Worm (Caenorhabditis elegans) whole organism, L1 larva: Measurements from ENCODE around the gene tag-120.
A peak's percentile ranks its signal among the peaks of the same experiment; 100 is the strongest.

Experiments
- C34B4.2 ChIP-seq: sonication (generic microtip); optimal IDR thresholded peaks from 2 replicates; lab custom pipeline; 2017; ENCODE audit warnings: mild to moderate bottlenecking, missing genetic modification characterization, missing compliant biosample characterization
- Y116A8C.19 ChIP-seq: sonication (generic microtip); optimal IDR thresholded peaks from 2 replicates; lab custom pipeline; 2016; ENCODE audit warnings: missing compliant biosample characterization, missing genetic modification characterization, borderline replicate concordance
- alr-1 ChIP-seq: fragments of 200-800 bp; sonication (Bioruptor generic); optimal IDR thresholded peaks from 2 replicates; lab custom pipeline; 2018; ENCODE audit warnings: borderline replicate concordance, mild to moderate bottlenecking, missing genetic modification characterization, missing compliant biosample characterization
- ceh-82 ChIP-seq, 3 experiments: fragments of 150-350 bp in 1 of 3; sonication (generic microtip) in 2 of 3; optimal IDR thresholded peaks; 2 replicates each; lab custom pipeline; 2014 to 2017; ENCODE audit warnings: missing biosample characterization in 3 of 3, missing genetic modification characterization in 3 of 3
- ces-1 ChIP-seq: fragments of 150-350 bp; optimal IDR thresholded peaks from 2 replicates; lab custom pipeline; 2014; ENCODE audit warnings: missing biosample characterization, missing genetic modification reagents, missing genetic modification characterization
- dpl-1 ChIP-seq, 3 experiments: fragments of 150-350 bp in 2 of 3; sonication (generic microtip) in 1 of 3; optimal IDR thresholded peaks; 2 replicates each; lab custom pipeline; 2014 to 2017; ENCODE audit warnings: missing biosample characterization in 3 of 3, missing genetic modification characterization in 3 of 3, missing genetic modification reagents in 3 of 3
- efl-1 ChIP-seq, 4 experiments: fragments of 150-350 bp; optimal IDR thresholded peaks in 3 of 4; peaks in 1 of 4; 1 replicate in 1 of 4; 2 replicates in 3 of 4; lab custom pipeline; 2014; ENCODE audit warnings: missing biosample characterization in 2 of 4, missing genetic modification characterization in 2 of 4, missing genetic modification reagents in 2 of 4
- elt-2 ChIP-seq: sonication (generic microtip); optimal IDR thresholded peaks from 2 replicates; lab custom pipeline; 2016; ENCODE audit warnings: missing genetic modification characterization, mild to moderate bottlenecking, inconsistent platforms, missing compliant biosample characterization, missing genetic modification reagents
- hlh-17 ChIP-seq: fragments of 200-800 bp; sonication (Bioruptor generic); optimal IDR thresholded peaks from 2 replicates; lab custom pipeline; 2018; ENCODE audit warnings: missing genetic modification characterization, mild to moderate bottlenecking, missing compliant biosample characterization, moderate library complexity, borderline replicate concordance
- jun-1 ChIP-seq: fragments of 150-350 bp; optimal IDR thresholded peaks from 2 replicates; lab custom pipeline; 2014; ENCODE audit warnings: missing biosample characterization, missing genetic modification reagents, missing genetic modification characterization
- lin-14 ChIP-seq: fragments of 200-800 bp; sonication (Bioruptor generic); optimal IDR thresholded peaks from 2 replicates; lab custom pipeline; 2018; ENCODE audit warnings: mild to moderate bottlenecking, missing genetic modification characterization, moderate library complexity, missing compliant biosample characterization
- lin-15B ChIP-seq: fragments of 150-350 bp; sonication (generic microtip); optimal IDR thresholded peaks from 3 replicates; lab custom pipeline; 2014; ENCODE audit warnings: missing biosample characterization, missing genetic modification characterization
- lin-35 ChIP-seq, 2 experiments: fragments of 150-350 bp; optimal IDR thresholded peaks; 2 replicates each; lab custom pipeline; 2014; ENCODE audit warnings: missing biosample characterization in 2 of 2, missing genetic modification characterization in 2 of 2, missing genetic modification reagents in 2 of 2
- lsy-2 ChIP-seq, 2 experiments: fragments of 150-350 bp; optimal IDR thresholded peaks; 2 replicates each; lab custom pipeline; 2014; ENCODE audit warnings: missing biosample characterization in 2 of 2, missing genetic modification characterization in 2 of 2
- nhr-19 ChIP-seq: fragments of 200-800 bp; sonication (Bioruptor generic); conservative IDR thresholded peaks from 2 replicates; pipeline ENCODE4 v1.3.6; 2022; ENCODE audit warnings: missing genetic modification characterization, missing compliant biosample characterization
- nhr-77 ChIP-seq: fragments of 150-350 bp; optimal IDR thresholded peaks from 2 replicates; lab custom pipeline; 2014; ENCODE audit warnings: missing biosample characterization, missing genetic modification characterization
- nhr-84 ChIP-seq: sonication (generic microtip); optimal IDR thresholded peaks from 2 replicates; lab custom pipeline; 2017; ENCODE audit warnings: missing biosample characterization, missing genetic modification characterization
- nhr-85 ChIP-seq: sonication (generic microtip); peaks from one replicate; lab custom pipeline; 2016; ENCODE audit warnings: missing genetic modification characterization, inconsistent platforms, missing compliant biosample characterization
- pag-3 ChIP-seq: sonication (generic microtip); optimal IDR thresholded peaks from 2 replicates; lab custom pipeline; 2017; ENCODE audit warnings: missing genetic modification characterization, mild to moderate bottlenecking, missing compliant biosample characterization, antibody characterized with exemption, borderline replicate concordance; ENCODE audit not compliant: insufficient read depth
- pqm-1 ChIP-seq: sonication (generic microtip); optimal IDR thresholded peaks from 3 replicates; lab custom pipeline; 2017; ENCODE audit warnings: missing biosample characterization, missing genetic modification characterization
- snpc-4 ChIP-seq: fragments of 150-350 bp; optimal IDR thresholded peaks from 2 replicates; lab custom pipeline; 2014; ENCODE audit warnings: missing biosample characterization, missing genetic modification characterization
- snu-23 ChIP-seq: sonication (generic microtip); optimal IDR thresholded peaks from 2 replicates; lab custom pipeline; 2016; ENCODE audit warnings: missing genetic modification characterization, missing compliant biosample characterization
- swsn-7 ChIP-seq: sonication (generic microtip); optimal IDR thresholded peaks from 2 replicates; lab custom pipeline; 2016; ENCODE audit warnings: missing genetic modification characterization, missing compliant biosample characterization
- unc-130 ChIP-seq: fragments of 150-350 bp; optimal IDR thresholded peaks from 2 replicates; lab custom pipeline; 2017; ENCODE audit warnings: missing biosample characterization, missing genetic modification characterization, inconsistent platforms
- unc-62 ChIP-seq: fragments of 150-350 bp; optimal IDR thresholded peaks from 2 replicates; lab custom pipeline; 2014; ENCODE audit warnings: missing biosample characterization, missing genetic modification reagents, missing genetic modification characterization
- unc-86 ChIP-seq: sonication (generic microtip); optimal IDR thresholded peaks from 2 replicates; lab custom pipeline; 2016; ENCODE audit warnings: missing genetic modification characterization, missing compliant biosample characterization
- unc-98 ChIP-seq: fragments of 200-800 bp; sonication (Bioruptor generic); IDR thresholded peaks from 2 replicates; pipeline ENCODE4 v1.3.6; 2022; ENCODE audit warnings: missing genetic modification characterization, missing compliant biosample characterization
- xbp-1 ChIP-seq: sonication (generic microtip); optimal IDR thresholded peaks from 2 replicates; lab custom pipeline; 2016; ENCODE audit warnings: missing genetic modification characterization, missing compliant biosample characterization
- zip-4 ChIP-seq: fragments of 200-800 bp; sonication (Bioruptor generic); optimal IDR thresholded peaks from 2 replicates; lab custom pipeline; 2018; ENCODE audit warnings: mild to moderate bottlenecking, missing genetic modification characterization, moderate library complexity, missing compliant biosample characterization
- ztf-11 ChIP-seq, 2 experiments: sonication (generic microtip); optimal IDR thresholded peaks; 2 replicates each; lab custom pipeline; 2016 to 2017; ENCODE audit warnings: missing genetic modification characterization in 2 of 2, missing biosample characterization in 1 of 2, missing compliant biosample characterization in 1 of 2
- ztf-4 ChIP-seq: fragments of 150-350 bp; optimal IDR thresholded peaks from 2 replicates; lab custom pipeline; 2014; ENCODE audit warnings: missing biosample characterization, missing genetic modification characterization

The tag-120 gene

ce11 chrV:9680260-9680659 lies 29.4 kb downstream of the tag-120 start:
- TF ChIP-seq efl-1 (optimal IDR thresholded peaks at IDR 0.05; lab: Kevin White, UChicago) (no peak), efl-1 (GFP tag; optimal IDR thresholded peaks at IDR 0.05 in 1 of 2; lab: Kevin White, UChicago) (peak in 1 of 2 experiments; percentile 38), unc-62 (GFP tag; lab: Kevin White, UChicago) (no peak)

ce11 chrV:9679166-9679565 lies 30.4 kb downstream of the tag-120 start, which contains the start of gene ZK287.9:
TSS of gene ZK287.9 (plus strand) at chrV:9679357.
- no peak for TF ChIP-seq alr-1 (tag; lab: Kevin White, UChicago)

- TF ChIP-seq nhr-77: no peak
- TF ChIP-seq dpl-1 (GFP tag; optimal IDR thresholded peaks at IDR 0.05; lab: Kevin White, UChicago): no peak
- TF ChIP-seq C34B4.2 (tag; lab: Kevin White, UChicago): no peak
- TF ChIP-seq unc-86 (tag; lab: Kevin White, UChicago): no peak
- no peak for TF ChIP-seq zip-4 (GFP tag; lab: Kevin White, UChicago)
- no peak for TF ChIP-seq snu-23 (GFP tag; lab: Kevin White, UChicago)
- TF ChIP-seq ztf-11 (tag; optimal IDR thresholded peaks at IDR 0.05; lab: Kevin White, UChicago): no peak
- no peak for TF ChIP-seq ces-1 (GFP tag; lab: Kevin White, UChicago)
- TF ChIP-seq unc-62 (GFP tag; lab: Kevin White, UChicago): no peak
- TF ChIP-seq xbp-1 (tag; lab: Kevin White, UChicago): no peak
- no peak for TF ChIP-seq nhr-19 (GFP tag; lab: Robert Waterston, UW)
- TF ChIP-seq efl-1 (optimal IDR thresholded peaks at IDR 0.05; lab: Kevin White, UChicago): no peak
- TF ChIP-seq efl-1 (GFP tag; optimal IDR thresholded peaks at IDR 0.05 in 1 of 2; lab: Kevin White, UChicago): no peak
- TF ChIP-seq pqm-1 (tag; lab: Kevin White, UChicago): no peak
- no peak for TF ChIP-seq Y116A8C.19
- no peak for TF ChIP-seq pag-3 (tag; lab: Kevin White, UChicago)
- TF ChIP-seq snpc-4 (tag; lab: Kevin White, UChicago): no peak
- TF ChIP-seq swsn-7 (tag; lab: Kevin White, UChicago): no peak
- TF ChIP-seq nhr-85 (tag; lab: Kevin White, UChicago): no peak
Observed at ce11 chrV:9677977-9678376, 31.6 kb downstream of the tag-120 start, which contains the start of gene cthd-1. TSS of gene cthd-1 (plus strand) at chrV:9678277.

ce11 chrV:9673199-9673843 lies 36.3 kb downstream of the tag-120 start, which contains the start of gene sulp-8:
TSS of gene sulp-8 (minus strand) at chrV:9673667.
- TF ChIP-seq dpl-1 (GFP tag; optimal IDR thresholded peaks at IDR 0.05; lab: Kevin White, UChicago): peak in 1 of 3 experiments; percentile 12
- peak in 1 of 2 experiments; percentile 13 for TF ChIP-seq lin-35 (GFP tag; optimal IDR thresholded peaks at IDR 0.05; lab: Kevin White, UChicago)
- TF ChIP-seq unc-98 (GFP tag; lab: Robert Waterston, UW): no peak
- peak; percentile 33 for TF ChIP-seq elt-2

ce11 chrV:9672495-9672894 lies 37.1 kb downstream of the tag-120 start:
- TF ChIP-seq ceh-82 (tag; optimal IDR thresholded peaks at IDR 0.05; lab: Kevin White, UChicago): no peak
- peak; percentile 49 for TF ChIP-seq elt-2
- no peak for TF ChIP-seq ces-1 (GFP tag; lab: Kevin White, UChicago)
- TF ChIP-seq lsy-2 (tag; optimal IDR thresholded peaks at IDR 0.05; lab: Kevin White, UChicago): no peak
- TF ChIP-seq hlh-17 (GFP tag; lab: Kevin White, UChicago): no peak
- TF ChIP-seq jun-1 (tag; lab: Kevin White, UChicago): no peak
- TF ChIP-seq unc-130 (tag; lab: Kevin White, UChicago): no peak
- no peak for TF ChIP-seq ztf-4 (tag; lab: Kevin White, UChicago)

DNA sequence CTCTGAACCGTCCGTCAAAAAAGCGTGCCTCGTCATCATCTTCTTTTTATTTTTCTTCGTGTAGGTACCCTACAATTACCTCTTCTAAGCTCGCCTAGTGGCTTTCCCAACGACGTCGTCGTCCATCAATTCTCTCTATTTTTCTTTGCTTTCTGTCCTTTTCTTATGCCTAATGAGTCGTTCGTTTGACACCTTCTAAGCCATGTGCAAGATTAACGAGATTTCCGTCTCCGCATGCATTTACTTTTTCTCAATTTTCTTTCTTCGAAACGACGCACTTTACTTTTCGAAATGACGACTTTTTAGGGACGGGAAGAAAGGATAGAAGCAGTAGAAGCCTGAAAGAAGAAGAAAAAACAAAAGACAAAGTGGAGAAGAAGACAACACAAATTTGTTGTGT lies 43.2 kb downstream of the tag-120 start, which contains the start of gene ZK287.1:
Gene ZK287.1, plus strand, starts transcription at position 301 of the 400 bp plus-strand sequence.
- TF ChIP-seq unc-98 (GFP tag; lab: Robert Waterston, UW) (no peak), efl-1 (optimal IDR thresholded peaks at IDR 0.05; lab: Kevin White, UChicago) (no peak), efl-1 (GFP tag; optimal IDR thresholded peaks at IDR 0.05 in 1 of 2; lab: Kevin White, UChicago) (no peak), lin-14 (GFP tag; lab: Kevin White, UChicago) (peak; percentile 49), unc-86 (tag; lab: Kevin White, UChicago) (no peak), lin-15B (tag; lab: Kevin White, UChicago) (no peak), swsn-7 (tag; lab: Kevin White, UChicago) (no peak), elt-2 (no peak), nhr-84 (no peak)
